Worm (Caenorhabditis elegans): Measurements from ENCODE around the gene bcc-1.

DNA sequence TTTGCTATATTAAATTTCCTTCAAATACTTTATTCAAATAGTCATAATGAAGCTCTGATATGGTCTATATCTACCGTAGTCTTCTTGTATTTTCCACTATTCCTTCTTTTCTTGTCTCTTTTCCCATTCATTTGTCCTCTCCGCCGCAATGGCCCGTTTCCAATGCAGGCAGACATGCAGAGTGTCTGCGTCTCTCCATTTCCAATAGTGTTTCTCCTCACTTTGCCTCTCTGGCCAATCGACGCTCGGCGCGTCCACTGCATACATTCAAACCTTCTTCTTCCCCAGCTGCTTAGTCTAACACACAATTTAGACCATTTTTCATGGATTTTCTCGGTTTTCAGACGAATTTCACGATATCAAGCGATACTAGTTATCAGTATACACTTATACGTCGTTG, 32.8 kb upstream of the bcc-1 start:
- no peak for TF ChIP-seq W03F9.2 (tag; optimal IDR thresholded peaks at IDR 0.05)
- no peak for TF ChIP-seq dao-5 (tag; optimal IDR thresholded peaks at IDR 0.05)
- no peak for TF ChIP-seq him-1 (tag; optimal IDR thresholded peaks at IDR 0.05)
